Fruit fly (Drosophila melanogaster) ovary, adult (tissue): ENCODE results near the gene CG11951.
A peak's percentile ranks its signal among the peaks of the same experiment; 100 is the strongest.

Experiments
- CG17801 ChIP-seq: fragments of 200-800 bp; optimal IDR thresholded peaks from 2 replicates; lab custom pipeline; 2019; ENCODE audit warnings: missing biosample characterization, mild to moderate bottlenecking, missing genetic modification characterization, moderate library complexity; ENCODE audit not compliant: partially characterized antibody

Gene CG11951

DNA sequence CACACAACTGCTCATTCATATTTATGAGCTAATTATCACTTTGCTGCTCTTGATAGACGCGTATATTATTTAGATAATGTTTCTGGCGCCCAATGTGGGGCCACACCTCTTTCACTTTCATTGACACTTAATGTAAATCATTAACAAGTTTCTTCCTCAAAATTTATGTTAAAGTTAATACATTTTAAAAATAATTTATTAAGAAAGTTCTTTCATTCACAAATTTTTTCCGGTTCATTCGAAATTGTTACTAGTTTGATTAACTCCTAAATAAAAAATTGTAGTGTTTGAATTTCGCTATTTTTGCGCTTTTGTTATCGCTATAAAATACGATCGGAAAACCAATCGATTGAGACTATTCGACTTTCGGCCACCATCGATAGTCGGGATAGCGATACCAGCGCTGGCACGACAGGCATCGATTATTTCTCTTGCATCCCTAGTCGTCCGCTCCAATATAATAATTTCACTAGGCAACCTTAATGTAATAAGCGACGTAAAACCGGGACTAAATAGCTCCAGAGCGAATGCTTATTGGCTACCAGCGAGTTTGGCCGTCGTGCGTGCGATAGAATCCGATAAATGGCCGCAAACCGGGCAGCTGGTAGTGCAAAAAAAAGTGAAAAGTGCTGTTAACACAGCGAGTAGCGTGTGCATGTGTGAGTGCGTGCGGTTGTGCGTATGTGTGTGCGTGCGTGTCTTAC is 9.6 kb downstream of the CG11951 start, which contains the start of gene Usp1:
TSS of gene Usp1 (plus strand) at position 417 of the 704 bp plus-strand sequence.
- peak; percentile 40 for TF ChIP-seq CG17801 (GFP tag; lab: Kevin White, UChicago)

dm6 chr3R:29227675-29228211 is 10.8 kb downstream of the CG11951 start, which contains the start of gene CG14507:
Gene CG14507 (minus strand): TSS chr3R:29227725.
- TF ChIP-seq CG17801 (GFP tag; lab: Kevin White, UChicago), result no peak

dm6 chr3R:29222891-29223842 is 15.4 kb downstream of the CG11951 start, which contains the start of the genes Cisd2 and Brd8:
Gene Cisd2 (minus strand): TSS chr3R:29223428.
Gene Brd8 (plus strand): TSS chr3R:29223485.
- peak; percentile 64 for TF ChIP-seq CG17801 (GFP tag; lab: Kevin White, UChicago)

DNA sequence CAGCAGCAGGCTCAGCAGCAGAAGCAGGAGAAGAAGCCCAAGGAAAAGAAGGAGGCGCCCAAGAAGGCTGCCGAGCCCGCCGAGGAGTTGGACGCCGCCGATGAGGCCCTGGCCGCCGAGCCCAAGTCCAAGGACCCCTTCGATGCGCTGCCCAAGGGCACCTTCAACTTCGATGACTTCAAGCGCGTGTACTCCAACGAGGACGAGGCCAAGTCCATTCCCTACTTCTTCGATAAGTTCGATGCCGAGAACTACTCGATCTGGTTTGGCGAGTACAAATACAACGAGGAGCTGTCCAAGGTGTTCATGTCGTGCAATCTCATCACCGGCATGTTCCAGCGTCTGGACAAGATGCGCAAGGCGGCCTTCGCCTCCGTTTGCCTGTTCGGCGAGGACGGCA is 17.4 kb downstream of the CG11951 start:
- no peak for TF ChIP-seq CG17801 (GFP tag; lab: Kevin White, UChicago)

DNA sequence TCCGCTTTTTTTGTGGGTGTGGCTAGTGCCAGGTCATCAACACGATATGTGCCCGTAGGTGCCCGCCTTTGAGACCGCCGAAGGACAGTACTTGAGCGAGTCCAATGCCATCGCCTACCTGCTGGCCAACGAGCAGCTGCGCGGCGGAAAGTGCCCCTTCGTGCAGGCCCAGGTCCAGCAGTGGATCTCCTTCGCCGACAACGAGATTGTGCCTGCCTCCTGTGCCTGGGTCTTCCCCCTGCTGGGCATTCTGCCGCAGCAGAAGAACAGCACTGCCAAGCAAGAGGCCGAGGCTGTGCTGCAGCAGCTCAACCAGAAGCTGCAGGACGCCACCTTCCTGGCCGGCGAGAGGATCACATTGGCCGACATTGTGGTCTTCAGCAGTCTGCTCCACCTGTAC is 17.9 kb downstream of the CG11951 start:
- TF ChIP-seq CG17801 (GFP tag; lab: Kevin White, UChicago), result no peak

DNA sequence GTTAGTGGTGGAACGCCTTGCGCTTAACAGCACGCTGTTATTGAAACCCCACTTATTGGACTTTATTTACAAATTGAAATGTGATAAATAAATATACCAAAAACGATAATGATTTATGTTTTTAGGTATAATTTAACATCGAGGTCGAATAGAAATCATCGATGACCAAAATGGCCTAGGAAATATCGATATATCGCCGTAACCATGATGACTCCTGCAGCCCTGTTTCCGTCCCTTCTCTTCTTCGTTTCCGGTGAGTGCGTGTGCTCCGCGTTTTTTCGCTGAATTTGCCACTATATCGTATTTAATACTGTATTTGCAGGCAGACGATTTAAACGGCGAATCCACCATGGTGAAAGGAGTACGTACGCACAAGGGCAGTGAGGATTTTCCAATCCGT is 18.6 kb downstream of the CG11951 start, which contains the start of gene eEF1gamma:
TSS of gene eEF1gamma (plus strand) at position 225 of the 400 bp plus-strand sequence.
- peak; percentile 94 for TF ChIP-seq CG17801 (GFP tag; lab: Kevin White, UChicago)

- TF ChIP-seq CG17801 (GFP tag; lab: Kevin White, UChicago), result no peak
These were observed 20.5 kb downstream of the CG11951 start for dm6 chr3R:29218001-29218400.

DNA sequence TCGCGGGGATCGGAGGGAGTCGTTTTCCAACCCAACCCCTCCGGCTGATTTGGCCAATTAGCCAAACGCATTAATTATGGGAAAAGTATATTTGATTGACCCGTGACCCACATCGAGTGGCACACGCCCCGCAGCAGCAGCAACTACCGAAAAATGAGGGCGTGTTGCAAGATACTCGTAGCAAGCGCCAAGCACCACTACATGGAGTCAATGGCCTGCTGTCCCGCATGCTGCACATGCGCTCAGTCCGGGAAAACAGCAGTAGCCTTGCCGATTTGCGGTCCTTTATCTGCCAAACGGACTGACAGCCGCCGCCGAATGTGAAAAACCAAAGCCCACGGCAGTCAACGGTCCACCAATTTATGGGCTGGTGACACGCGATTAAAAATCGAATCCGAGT is 21.2 kb downstream of the CG11951 start:
- TF ChIP-seq CG17801 (GFP tag; lab: Kevin White, UChicago), result no peak

- TF ChIP-seq CG17801 (GFP tag; lab: Kevin White, UChicago), result no peak
These were observed 22.0 kb downstream of the CG11951 start for dm6 chr3R:29216484-29216863.

DNA sequence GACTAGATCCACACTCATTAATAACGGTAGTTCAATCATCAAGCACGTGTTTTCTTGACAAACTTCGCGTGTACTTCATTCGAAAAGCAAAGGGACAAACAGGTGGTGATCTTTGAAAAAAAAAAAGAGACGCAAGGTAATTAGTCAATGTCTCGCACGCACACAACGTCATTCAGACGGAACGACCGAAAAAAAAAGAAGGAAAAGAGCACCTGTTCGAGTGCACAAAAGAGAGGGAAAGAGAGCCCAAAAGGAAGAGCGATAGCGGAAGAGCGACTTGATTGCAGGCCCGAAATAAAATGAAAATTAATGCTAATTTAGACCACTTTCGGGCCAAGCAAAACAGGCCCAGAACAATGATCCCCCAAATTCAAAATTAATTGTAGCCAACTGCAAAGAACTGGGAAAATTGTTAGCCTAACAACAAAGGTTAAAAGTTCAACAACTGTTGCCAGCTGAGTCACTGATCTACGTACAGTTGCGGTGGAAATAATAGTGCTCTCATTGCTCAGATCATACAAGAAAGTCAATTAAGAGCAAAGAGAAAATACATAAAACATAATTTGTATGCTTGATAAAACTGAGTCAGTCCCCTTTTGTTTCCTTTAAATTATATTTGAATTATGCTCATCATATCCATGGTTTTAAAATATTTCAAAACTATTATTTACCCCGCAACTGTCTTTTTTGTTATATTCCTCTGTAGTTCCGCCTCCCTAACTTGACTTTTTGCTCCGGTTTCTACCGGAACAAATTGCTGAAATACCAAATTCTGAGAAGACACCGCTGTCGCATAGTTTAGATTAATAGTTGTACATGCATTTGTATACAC is 22.7 kb downstream of the CG11951 start:
- TF ChIP-seq CG17801 (GFP tag; lab: Kevin White, UChicago), result no peak

- TF ChIP-seq CG17801 (GFP tag; lab: Kevin White, UChicago), result peak; percentile 77
These were observed 23.5 kb downstream of the CG11951 start for dm6 chr3R:29214982-29215533.

DNA sequence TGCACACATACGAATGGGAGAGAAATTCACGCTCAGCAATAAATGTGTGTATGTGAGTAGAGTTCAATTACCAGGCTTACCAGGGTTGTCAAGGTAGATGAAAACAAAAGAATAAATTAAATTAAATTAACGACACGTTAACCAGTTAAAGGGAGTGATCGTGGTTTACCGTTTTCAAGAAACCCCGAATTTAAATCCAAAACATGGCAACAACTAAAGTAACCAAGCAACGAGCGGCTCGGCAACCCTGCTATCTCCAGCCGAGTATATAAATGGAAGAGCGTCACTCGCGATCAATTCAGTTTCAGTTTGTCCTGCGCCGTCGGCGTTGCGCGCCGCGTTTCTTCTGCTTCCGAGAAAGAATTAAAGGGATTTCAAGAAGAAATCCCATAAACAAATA is 24.3 kb downstream of the CG11951 start:
- peak; percentile 100 for TF ChIP-seq CG17801 (GFP tag; lab: Kevin White, UChicago)

dm6 chr3R:29213416-29213815 is 25.1 kb downstream of the CG11951 start:
- TF ChIP-seq CG17801 (GFP tag; lab: Kevin White, UChicago), result no peak

- TF ChIP-seq CG17801 (GFP tag; lab: Kevin White, UChicago), result no peak
These were observed 26.0 kb downstream of the CG11951 start for dm6 chr3R:29212534-29212933.
